Worm (Caenorhabditis elegans): ENCODE measurements around the gene srh-159.

Gene srh-159

DNA sequence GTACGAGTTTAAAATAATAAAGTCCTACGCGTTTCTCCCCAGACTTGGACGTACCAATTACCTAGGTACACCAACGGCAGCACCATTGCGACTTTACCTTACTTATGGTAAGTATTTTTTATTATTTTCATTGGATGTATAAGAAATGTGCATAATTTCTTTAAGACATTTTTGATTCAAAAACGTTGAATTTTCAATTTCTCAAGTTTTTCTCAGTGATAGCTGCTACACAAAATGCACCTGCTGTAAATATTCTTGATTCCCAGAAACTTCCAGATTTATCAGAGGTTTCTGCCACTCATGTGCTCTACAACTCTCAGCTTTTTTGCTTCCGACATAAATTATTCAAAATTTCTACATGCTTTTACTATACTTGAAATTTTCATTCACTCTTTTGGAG lies at the start of gene srh-159:
srh-159 (plus strand) TSS at position 301 of the 400 bp plus-strand sequence.
- TF ChIP-seq dao-5 (tag; optimal IDR thresholded peaks at IDR 0.05), result no peak
- no peak for TF ChIP-seq W03F9.2 (tag; optimal IDR thresholded peaks at IDR 0.05)
- no peak for TF ChIP-seq him-1 (tag; optimal IDR thresholded peaks at IDR 0.05)

DNA sequence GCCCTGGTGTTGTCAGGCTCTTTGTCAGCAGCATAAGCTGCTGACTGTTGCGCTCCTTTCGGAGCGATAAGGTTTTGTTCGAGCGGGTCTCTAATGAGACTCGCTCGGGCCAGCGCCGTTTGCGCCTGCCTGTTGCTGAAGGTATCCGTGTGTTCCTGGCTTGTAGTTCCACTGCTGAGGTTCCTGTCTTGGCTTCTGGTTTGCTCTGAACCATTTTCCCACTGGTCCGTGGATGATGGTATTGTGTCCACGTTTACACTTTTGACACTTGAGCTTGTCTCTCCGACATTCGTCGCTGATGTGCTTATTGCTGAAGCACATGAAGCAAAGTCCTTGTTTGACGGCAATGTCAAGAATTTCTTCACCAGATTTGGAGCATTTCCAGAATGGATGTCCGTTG lies 30.9 kb upstream of the srh-159 start:
- TF ChIP-seq him-1 (tag; optimal IDR thresholded peaks at IDR 0.05), result no peak
- TF ChIP-seq W03F9.2 (tag; optimal IDR thresholded peaks at IDR 0.05), result no peak

DNA sequence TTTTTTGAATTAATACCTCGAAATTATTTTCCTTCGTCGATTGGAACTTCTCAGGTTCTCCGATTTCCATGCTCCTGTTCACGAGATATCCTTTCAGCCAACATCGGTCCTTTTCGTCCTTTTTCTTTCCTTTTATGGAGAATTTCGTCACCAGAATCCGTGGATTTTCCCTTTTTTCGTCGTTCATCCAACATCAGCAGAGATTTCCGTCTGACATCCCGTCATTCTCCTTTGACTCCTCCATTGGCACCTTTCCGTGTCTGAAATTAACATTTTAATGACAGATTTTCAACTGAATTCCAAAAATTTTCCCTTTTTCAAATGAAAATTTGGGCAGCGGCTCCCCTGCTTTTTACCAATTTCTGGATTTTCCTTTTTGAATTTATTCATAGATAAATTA lies 27.2 kb upstream of the srh-159 start:
- no peak for TF ChIP-seq W03F9.2 (tag; optimal IDR thresholded peaks at IDR 0.05)
- TF ChIP-seq him-1 (tag; optimal IDR thresholded peaks at IDR 0.05), result no peak
- TF ChIP-seq dao-5 (tag; optimal IDR thresholded peaks at IDR 0.05), result no peak

DNA sequence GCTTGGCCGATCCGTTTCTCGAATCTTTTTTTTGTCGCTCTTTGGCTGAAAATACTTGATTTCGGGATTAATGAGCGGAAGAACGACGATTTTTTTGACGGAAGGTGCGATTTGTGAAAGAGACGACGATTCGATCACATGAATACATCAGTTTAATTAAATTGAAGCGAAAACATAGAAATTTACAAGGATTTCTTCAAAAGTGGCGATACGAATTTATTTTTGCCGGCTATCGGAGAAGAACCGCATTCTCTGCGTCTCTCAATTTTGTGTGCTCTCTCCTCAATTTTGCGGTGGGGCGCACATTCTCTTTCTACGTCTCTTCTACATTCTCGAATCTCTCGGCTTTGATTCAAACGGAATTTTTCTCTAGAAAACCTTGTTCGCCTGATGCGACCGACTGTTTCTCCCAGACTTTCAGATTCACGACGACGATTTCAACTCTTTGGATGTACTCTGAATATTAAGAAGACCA lies 26.7 kb upstream of the srh-159 start, which contains the start of gene F40D4.17:
F40D4.17 (minus strand) TSS at position 51 of the 475 bp plus-strand sequence.
- TF ChIP-seq him-1 (tag; optimal IDR thresholded peaks at IDR 0.05) (no peak), W03F9.2 (tag; optimal IDR thresholded peaks at IDR 0.05) (no peak), dao-5 (tag; optimal IDR thresholded peaks at IDR 0.05) (no peak)

DNA sequence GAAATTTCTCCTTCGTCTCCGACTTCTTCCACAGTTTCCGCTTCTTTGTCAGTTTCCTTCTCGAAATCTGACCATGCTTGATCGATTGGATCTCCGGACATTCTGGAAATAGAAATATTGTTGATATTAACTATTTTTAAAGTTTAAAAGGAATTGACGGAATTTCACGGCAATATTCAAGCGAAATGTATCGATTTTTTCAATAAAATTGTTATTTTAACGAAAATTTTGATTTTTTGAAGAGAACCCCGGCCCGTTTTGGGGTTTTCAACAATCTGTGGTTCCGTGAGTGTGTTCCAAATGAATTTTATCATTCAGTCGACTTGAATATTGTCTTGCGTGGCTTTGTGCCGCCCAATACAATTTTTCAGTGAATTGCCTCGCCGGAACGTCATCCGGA lies 25.0 kb upstream of the srh-159 start, which contains the start of gene F40D4.13:
F40D4.13 (minus strand) TSS at position 101 of the 400 bp plus-strand sequence.
- no peak for TF ChIP-seq him-1 (tag; optimal IDR thresholded peaks at IDR 0.05)
- no peak for TF ChIP-seq W03F9.2 (tag; optimal IDR thresholded peaks at IDR 0.05)
- no peak for TF ChIP-seq dao-5 (tag; optimal IDR thresholded peaks at IDR 0.05)

DNA sequence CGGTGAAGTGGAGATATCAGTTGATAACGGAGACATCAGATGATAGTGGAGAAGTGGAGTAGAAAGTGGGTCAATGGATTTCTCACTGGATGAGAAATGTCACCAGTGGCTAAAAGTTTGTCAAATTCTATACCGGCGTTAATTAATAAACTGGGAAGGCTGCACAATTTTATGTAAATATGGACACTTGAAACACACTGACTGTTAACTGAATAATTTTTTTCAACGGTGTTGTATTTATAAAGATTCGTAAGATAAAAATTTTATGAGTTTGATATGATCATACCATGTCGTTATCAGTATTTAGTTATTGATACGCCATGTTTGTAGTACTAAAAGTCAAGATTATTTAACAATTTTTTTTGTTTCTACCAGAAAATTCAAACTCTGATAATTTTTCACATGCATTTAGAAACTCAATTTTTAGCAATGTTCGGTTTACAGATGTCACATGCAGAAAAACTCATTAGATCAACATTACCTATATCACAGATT lies 22.7 kb upstream of the srh-159 start, which contains the start of gene F40D4.12:
F40D4.12 (plus strand) TSS at position 445 of the 495 bp plus-strand sequence.
- TF ChIP-seq W03F9.2 (tag; optimal IDR thresholded peaks at IDR 0.05), result no peak
- no peak for TF ChIP-seq him-1 (tag; optimal IDR thresholded peaks at IDR 0.05)
- no peak for TF ChIP-seq dao-5 (tag; optimal IDR thresholded peaks at IDR 0.05)

DNA sequence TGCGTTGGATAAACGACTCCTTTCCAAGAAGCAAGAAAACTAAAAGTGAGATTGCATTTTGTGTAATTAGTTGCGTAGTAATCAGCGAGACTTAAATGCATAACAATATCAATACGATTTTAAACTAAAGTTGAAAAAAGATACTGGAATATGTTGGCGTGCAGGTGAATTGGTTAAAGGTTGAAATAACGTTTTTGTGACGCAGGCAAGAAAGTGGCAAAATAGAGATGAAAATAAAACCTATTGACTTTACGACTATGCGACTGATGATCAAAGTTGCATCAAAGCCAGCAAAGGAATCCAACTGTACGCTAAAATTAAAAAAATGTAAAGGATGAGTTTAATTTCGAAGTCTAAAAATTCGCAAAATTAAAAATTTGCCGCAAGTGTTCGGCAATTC lies 16.7 kb upstream of the srh-159 start, which contains the start of gene srh-102:
srh-102 (minus strand) TSS at position 101 of the 400 bp plus-strand sequence.
- TF ChIP-seq dao-5 (tag; optimal IDR thresholded peaks at IDR 0.05) (no peak), W03F9.2 (tag; optimal IDR thresholded peaks at IDR 0.05) (no peak), him-1 (tag; optimal IDR thresholded peaks at IDR 0.05) (no peak)

DNA sequence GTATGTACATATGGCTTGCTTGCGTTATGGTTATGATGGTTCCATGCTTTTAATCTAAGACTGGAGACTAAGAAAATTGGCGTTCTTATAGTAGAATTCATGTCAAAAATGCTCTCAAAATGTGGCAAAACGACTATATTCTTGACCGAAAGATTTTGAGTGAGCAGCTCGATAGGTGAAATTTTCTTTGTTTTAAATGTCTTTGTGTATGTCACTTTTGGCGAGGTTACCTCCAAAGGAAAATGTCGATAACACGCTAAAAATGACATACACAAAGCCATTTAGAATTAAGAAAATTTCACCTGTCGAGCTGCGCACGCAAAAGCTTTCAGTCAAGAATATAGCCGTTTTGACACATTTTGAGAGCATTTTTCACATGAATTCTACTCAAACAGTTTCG lies 14.7 kb upstream of the srh-159 start, which contains the start of gene srz-66:
srz-66 (minus strand) TSS at position 101 of the 400 bp plus-strand sequence.
- TF ChIP-seq W03F9.2 (tag; optimal IDR thresholded peaks at IDR 0.05) (no peak), him-1 (tag; optimal IDR thresholded peaks at IDR 0.05) (no peak), dao-5 (tag; optimal IDR thresholded peaks at IDR 0.05) (no peak)

DNA sequence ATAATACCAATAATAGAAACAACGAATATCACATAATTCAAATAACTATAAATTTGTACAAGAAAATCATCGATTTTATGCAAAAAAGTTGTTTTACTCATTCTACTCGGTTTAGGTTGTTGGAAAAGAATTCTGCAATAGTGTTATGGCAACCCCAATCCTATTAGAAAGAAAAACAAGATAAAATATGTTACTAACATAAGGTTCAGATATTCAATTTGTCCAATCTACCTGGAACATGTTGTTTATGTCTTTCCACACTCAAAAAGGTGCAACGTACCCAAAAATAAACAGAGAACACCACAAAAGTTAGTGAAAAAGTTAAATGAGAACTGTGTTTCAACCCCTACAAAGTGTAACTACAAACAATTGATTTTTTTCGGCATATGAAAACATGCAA lies 11.3 kb upstream of the srh-159 start, which contains the start of gene srw-51:
srw-51 (minus strand) TSS at position 101 of the 400 bp plus-strand sequence.
- TF ChIP-seq him-1 (tag; optimal IDR thresholded peaks at IDR 0.05) (no peak), dao-5 (tag; optimal IDR thresholded peaks at IDR 0.05) (no peak), W03F9.2 (tag; optimal IDR thresholded peaks at IDR 0.05) (no peak)

DNA sequence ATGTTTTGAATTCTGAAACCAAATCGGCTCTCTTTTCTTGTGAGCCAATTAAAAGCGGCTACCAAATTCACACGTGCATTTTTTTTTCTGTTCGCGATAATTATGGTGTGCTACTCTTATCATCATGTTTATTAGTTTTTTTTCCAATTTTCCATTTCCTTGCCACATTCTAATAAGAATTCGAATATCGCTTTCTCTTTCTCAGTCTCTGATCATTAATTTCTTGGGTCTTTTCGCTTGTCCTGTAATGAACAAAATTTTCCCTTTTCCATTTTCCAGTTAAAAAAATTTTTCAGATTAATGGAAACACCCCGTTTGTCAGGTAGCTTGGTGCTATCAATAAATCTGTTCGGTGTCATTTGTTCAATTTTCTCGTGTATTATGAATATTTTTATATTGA lies 10.6 kb upstream of the srh-159 start, which contains the start of gene srbc-26:
srbc-26 (plus strand) TSS at position 301 of the 400 bp plus-strand sequence.
- TF ChIP-seq dao-5 (tag; optimal IDR thresholded peaks at IDR 0.05), result no peak
- TF ChIP-seq him-1 (tag; optimal IDR thresholded peaks at IDR 0.05), result no peak
- no peak for TF ChIP-seq W03F9.2 (tag; optimal IDR thresholded peaks at IDR 0.05)

DNA sequence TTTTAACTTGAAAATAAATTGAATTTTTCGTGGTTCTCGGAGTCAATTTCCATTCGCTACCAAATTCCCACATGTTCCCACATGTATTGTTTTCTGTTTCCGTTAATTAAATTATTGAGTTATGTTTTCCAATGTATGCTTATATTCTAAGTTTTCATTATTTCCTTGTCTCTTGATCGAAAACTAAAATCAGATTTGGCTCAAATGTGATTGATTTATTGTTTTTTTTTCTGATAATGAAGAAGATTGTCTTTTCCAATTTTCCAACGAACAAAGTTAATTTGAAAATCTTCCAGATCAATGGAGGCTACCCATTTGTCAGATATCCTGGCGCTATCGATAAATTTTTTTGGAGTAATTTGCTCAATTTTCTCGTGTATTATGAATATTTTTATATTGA lies 8.4 kb upstream of the srh-159 start, which contains the start of gene srbc-25:
srbc-25 (plus strand) TSS at position 301 of the 400 bp plus-strand sequence.
- TF ChIP-seq W03F9.2 (tag; optimal IDR thresholded peaks at IDR 0.05) (no peak), him-1 (tag; optimal IDR thresholded peaks at IDR 0.05) (no peak), dao-5 (tag; optimal IDR thresholded peaks at IDR 0.05) (no peak)

DNA sequence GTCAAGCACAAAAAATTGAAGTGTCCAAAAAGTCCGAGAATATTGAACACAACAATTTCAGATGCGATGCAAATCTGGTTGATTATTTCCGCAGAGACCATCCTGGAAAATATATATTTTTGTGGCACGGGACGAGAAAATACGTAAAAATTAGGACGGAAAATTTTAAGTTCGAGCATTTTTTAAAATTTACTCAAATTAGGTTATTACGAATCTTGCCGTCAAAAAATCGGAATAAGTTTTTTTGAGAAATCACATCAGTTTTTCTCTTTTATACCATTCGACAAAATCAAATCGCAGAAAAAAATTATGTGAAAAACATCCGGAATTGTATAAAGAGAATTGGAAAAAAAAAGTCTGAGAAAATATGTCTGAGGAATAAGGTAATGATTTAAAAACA lies 4.2 kb upstream of the srh-159 start, which contains the start of gene srsx-1:
srsx-1 (minus strand) TSS at position 101 of the 400 bp plus-strand sequence.
- TF ChIP-seq him-1 (tag; optimal IDR thresholded peaks at IDR 0.05) (no peak), dao-5 (tag; optimal IDR thresholded peaks at IDR 0.05) (no peak), W03F9.2 (tag; optimal IDR thresholded peaks at IDR 0.05) (no peak)

DNA sequence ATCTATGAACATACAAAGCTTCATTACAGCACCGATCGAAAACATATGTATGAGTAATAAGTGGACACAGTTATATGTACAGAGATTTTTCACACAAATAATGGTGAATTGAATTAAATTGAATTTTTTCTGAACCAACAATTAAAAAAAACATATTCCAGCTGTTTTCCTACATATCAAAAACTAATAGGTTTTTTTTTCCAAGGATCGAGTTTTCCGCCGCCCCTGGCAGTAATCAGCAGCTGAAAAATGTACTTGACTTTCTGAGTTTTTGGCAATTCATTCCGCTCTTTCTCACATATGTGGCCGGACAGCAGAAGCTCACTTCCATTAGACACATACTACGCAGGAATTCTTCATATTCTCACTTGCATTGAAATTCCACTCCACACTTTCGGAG lies 3.7 kb upstream of the srh-159 start, which contains the start of gene srh-174:
srh-174 (plus strand) TSS at position 301 of the 400 bp plus-strand sequence.
- no peak for TF ChIP-seq dao-5 (tag; optimal IDR thresholded peaks at IDR 0.05)

DNA sequence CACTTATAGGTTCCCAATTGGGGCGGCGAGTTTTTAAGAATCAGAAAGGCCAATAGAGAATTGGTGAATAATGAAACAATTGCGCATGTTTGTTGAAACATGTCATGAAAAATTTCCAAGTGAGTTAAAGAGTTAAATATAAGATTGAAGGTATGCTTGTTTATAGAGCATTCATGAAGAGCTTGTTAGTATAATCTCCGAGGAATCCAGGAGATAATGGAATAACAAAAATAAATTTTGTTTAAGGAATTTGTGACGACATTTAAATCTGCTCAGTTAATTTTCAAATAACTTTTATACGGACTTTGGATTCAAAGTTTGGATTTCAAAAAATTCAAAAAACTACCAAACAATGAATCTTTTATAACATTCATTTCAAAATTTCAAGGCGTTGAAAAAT lies 8.3 kb downstream of the srh-159 start, which contains the start of gene str-199:
str-199 (minus strand) TSS at position 101 of the 400 bp plus-strand sequence.
- TF ChIP-seq him-1 (tag; optimal IDR thresholded peaks at IDR 0.05) (no peak), W03F9.2 (tag; optimal IDR thresholded peaks at IDR 0.05) (no peak), dao-5 (tag; optimal IDR thresholded peaks at IDR 0.05) (no peak)

Data from whole organism, L4/young adult.